Fruit fly (Drosophila melanogaster) whole organism, embryonic: ENCODE results near the gene CG4960.

ENCODE experiments used
- Blimp-1 ChIP-seq: fragments of 200-800 bp; sonication (Bioruptor generic); optimal IDR thresholded peaks from 3 replicates; lab custom pipeline; 2018; ENCODE audit warnings: missing biosample characterization, missing genetic modification characterization, mild to moderate bottlenecking, moderate library complexity, missing genetic modification reagents
- crc ChIP-seq: fragments of 200-800 bp; sonication (Bioruptor generic); optimal IDR thresholded peaks from 2 replicates; lab custom pipeline; 2016; ENCODE audit warnings: missing biosample characterization, missing genetic modification characterization

DNA sequence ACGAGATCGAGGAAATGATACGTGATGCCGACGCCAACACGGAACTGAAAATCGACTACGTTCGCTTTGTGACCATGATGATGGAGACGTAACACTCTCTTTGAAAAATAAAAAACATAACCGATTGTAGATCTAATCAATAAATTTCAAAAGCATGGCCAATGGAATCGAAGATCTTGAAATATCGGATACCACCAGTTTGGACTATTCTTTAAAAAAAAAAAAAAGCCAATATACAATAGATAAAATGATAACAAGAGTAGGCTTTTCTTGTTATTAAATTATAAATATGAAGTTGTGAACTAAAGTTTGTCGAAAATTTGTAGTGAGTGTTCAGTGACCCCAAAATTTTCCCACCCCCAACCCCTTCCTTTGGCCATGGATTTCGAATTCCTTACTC is 24.5 kb upstream of the CG4960 start, which contains the start of the genes Acam and CG17770:
- no peak for TF ChIP-seq Blimp-1 (GFP tag; lab: Kevin White, UChicago)
- no peak for TF ChIP-seq crc (GFP tag; lab: Kevin White, UChicago)
